Fruit fly (Drosophila melanogaster) whole organism, prepupa: ENCODE data around the gene fne.

Experiments
- Blimp-1 ChIP-seq: fragments of 200-800 bp; sonication (Bioruptor generic); optimal IDR thresholded peaks from 3 replicates; lab custom pipeline; 2017; ENCODE audit warnings: missing biosample characterization, missing genetic modification characterization, mild to moderate bottlenecking, moderate library complexity, missing genetic modification reagents
- CG10669 ChIP-seq: fragments of 200-800 bp; sonication (Bioruptor generic); optimal IDR thresholded peaks from 3 replicates; lab custom pipeline; 2018; ENCODE audit warnings: missing biosample characterization, mild to moderate bottlenecking, missing genetic modification characterization, moderate library complexity
- CG11294 ChIP-seq: fragments of 200-800 bp; sonication (Bioruptor generic); IDR thresholded peaks from 2 replicates; pipeline ENCODE4 v1.3.6; 2022; ENCODE audit warnings: missing biosample characterization, missing genetic modification characterization
- Eip78C ChIP-seq: fragments of 200-800 bp; sonication (Bioruptor generic); peaks from one replicate; lab custom pipeline; 2016; ENCODE audit warnings: missing biosample characterization, missing genetic modification characterization
- net ChIP-seq: fragments of 200-800 bp; sonication (Bioruptor generic); optimal IDR thresholded peaks from 3 replicates; lab custom pipeline; 2016; ENCODE audit warnings: missing biosample characterization, missing genetic modification characterization

- no peak for TF ChIP-seq Blimp-1 (GFP tag; lab: Kevin White, UChicago)
- TF ChIP-seq CG11294 (GFP tag; lab: Robert Waterston, UW), result no peak
- TF ChIP-seq Eip78C (GFP tag; lab: Kevin White, UChicago), result peak; percentile 79
- no peak for TF ChIP-seq net (GFP tag; lab: Kevin White, UChicago)
- TF ChIP-seq CG10669, result peak; percentile 1
Measured at dm6 chrX:12909577-12910426, 7.5 kb upstream of the fne start, which contains the start of the genes Brms1 and CG4645.
